Worm (Caenorhabditis elegans): ENCODE data around the gene B0001.5.
"Not testable (repeated sequence)": the region's sequence is repeated elsewhere in the genome, so short reads cannot be mapped to it uniquely, and the experiment has no call there.

B0001.5 gene

ce11 chrIV:12149609-12150008 is 6.5 kb upstream of the B0001.5 start:
- TF ChIP-seq lin-35 (GFP tag; optimal IDR thresholded peaks at IDR 0.05) (no peak), ets-4 (GFP tag; optimal IDR thresholded peaks at IDR 0.05) (no peak), cebp-2 (GFP tag; IDR thresholded peaks at IDR 0.05) (no peak), T26A5.8 (tag; optimal IDR thresholded peaks at IDR 0.05) (no peak), F57C9.4 (tag; optimal IDR thresholded peaks at IDR 0.05) (no peak), egrh-3 (GFP tag; IDR thresholded peaks at IDR 0.05) (no peak), F33H1.4 (GFP tag; IDR thresholded peaks at IDR 0.05) (no peak), nhr-80 (tag; optimal IDR thresholded peaks at IDR 0.05) (no peak), B0019.2 (GFP tag; conservative IDR thresholded peaks at IDR 0.05) (no peak), ztf-3 (GFP tag; optimal IDR thresholded peaks at IDR 0.05) (no peak), snpc-1.3 (tag; optimal IDR thresholded peaks at IDR 0.05; ENCODE audit: insufficient read depth) (no peak), athp-1 (tag; optimal IDR thresholded peaks at IDR 0.05) (no peak), rpc-1 (optimal IDR thresholded peaks at IDR 0.05) (no peak), rpc-1 (tag; optimal IDR thresholded peaks at IDR 0.05) (no peak), ztf-22 (GFP tag; optimal IDR thresholded peaks at IDR 0.05) (no peak)

ce11 chrIV:12145681-12146080 is 2.5 kb upstream of the B0001.5 start, which contains the start of gene B0001.3:
Gene B0001.3 (minus strand): TSS chrIV:12145735.
- TF ChIP-seq dpff-1 (tag; optimal IDR thresholded peaks at IDR 0.05) (no peak), hrde-1 (tag; optimal IDR thresholded peaks at IDR 0.05; ENCODE audit: borderline replicate concordance) (no peak), xnd-1 (tag; optimal IDR thresholded peaks at IDR 0.05) (no peak), sea-2 (GFP tag; IDR thresholded peaks at IDR 0.05) (no peak), dox-1 (GFP tag; IDR thresholded peaks at IDR 0.05) (no peak), unc-130 (GFP tag; optimal IDR thresholded peaks at IDR 0.05) (no peak), K12H6.12 (tag; optimal IDR thresholded peaks at IDR 0.05) (no peak), aptf-2 (GFP tag; conservative IDR thresholded peaks at IDR 0.05) (no peak), Y67H2A.10 (GFP tag; conservative IDR thresholded peaks at IDR 0.05) (no peak), D2030.7 (GFP tag; IDR thresholded peaks at IDR 0.05) (no peak)

- TF ChIP-seq bed-2 (GFP tag; IDR thresholded peaks at IDR 0.05) (no peak), Y79H2A.3 (GFP tag; conservative IDR thresholded peaks at IDR 0.05) (0 out of 2 replicates have a peak, but pooled peaks have one; percentile 41)
Measured at ce11 chrIV:12140959-12141358, 2.2 kb downstream of the B0001.5 start, which contains the start of gene B0001.8. Gene B0001.8 (minus strand): TSS chrIV:12141059.

ce11 chrIV:12138093-12138492 is 5.0 kb downstream of the B0001.5 start, which contains the start of gene B0001.4:
Gene B0001.4 (minus strand): TSS chrIV:12138193.
- TF ChIP-seq tbp1 (GFP tag; optimal IDR thresholded peaks at IDR 0.05); unc-62 (GFP tag; optimal IDR thresholded peaks at IDR 0.05); nhr-120 (GFP tag; IDR thresholded peaks at IDR 0.05): not testable (repeated sequence)

- TF ChIP-seq mes-4 (tag; optimal IDR thresholded peaks at IDR 0.05), result no peak
- no peak for TF ChIP-seq ztf-22 (GFP tag; optimal IDR thresholded peaks at IDR 0.05)
- TF ChIP-seq tlf-1 (GFP tag; optimal IDR thresholded peaks at IDR 0.05), result no peak
- no peak for TF ChIP-seq ztf-3 (GFP tag; optimal IDR thresholded peaks at IDR 0.05)
- TF ChIP-seq lin-35 (GFP tag; optimal IDR thresholded peaks at IDR 0.05), result no peak
- TF ChIP-seq hmg-20 (GFP tag; IDR thresholded peaks at IDR 0.05), result no peak
- TF ChIP-seq lsl-1 (GFP tag; optimal IDR thresholded peaks at IDR 0.05), result peak; percentile 1
- TF ChIP-seq him-1 (tag; optimal IDR thresholded peaks at IDR 0.05), result peak; percentile 99
- no peak for TF ChIP-seq bed-1 (GFP tag; IDR thresholded peaks at IDR 0.05)
- TF ChIP-seq nfya-1 (tag; optimal IDR thresholded peaks at IDR 0.05; ENCODE audit: borderline replicate concordance, insufficient read depth), result no peak
- TF ChIP-seq hrde-1 (tag; optimal IDR thresholded peaks at IDR 0.05; ENCODE audit: borderline replicate concordance), result peak; percentile 23
- TF ChIP-seq K12H6.12 (tag; optimal IDR thresholded peaks at IDR 0.05), result no peak
- no peak for TF ChIP-seq lin-26 (GFP tag; IDR thresholded peaks at IDR 0.05)
- TF ChIP-seq rec-8 (tag; optimal IDR thresholded peaks at IDR 0.05), result no peak
Measured at ce11 chrIV:12134991-12135390, 8.1 kb downstream of the B0001.5 start.

Data from whole organism, young adult.